Worm (Caenorhabditis elegans): ENCODE results near the gene fbxb-24.

The fbxb-24 gene

DNA sequence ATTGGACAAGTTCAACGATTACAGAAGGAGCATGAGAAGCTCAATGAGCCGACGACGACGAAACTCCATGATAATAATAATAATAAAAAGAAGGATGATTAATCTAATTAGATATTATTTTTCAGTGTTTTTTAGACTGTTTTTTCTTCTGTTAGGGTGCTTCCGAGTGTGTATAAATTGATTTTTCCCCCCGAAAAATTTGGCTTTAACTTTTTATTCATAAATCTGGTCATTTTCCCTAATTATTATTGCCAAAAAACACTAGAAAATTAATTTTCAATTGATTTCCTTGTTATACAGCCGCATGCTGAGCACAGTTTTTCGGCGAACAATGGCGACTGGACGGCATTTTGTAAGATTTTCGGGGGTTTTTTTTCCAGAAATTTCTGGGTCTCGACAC, 14.8 kb downstream of the fbxb-24 start, which contains the start of gene nft-1:
TSS of gene nft-1 (plus strand) at position 301 of the 400 bp plus-strand sequence.
- no peak for TF ChIP-seq nhr-48 (tag; optimal IDR thresholded peaks at IDR 0.05)
- TF ChIP-seq lin-15B (tag; optimal IDR thresholded peaks at IDR 0.05), result no peak
- TF ChIP-seq attf-4 (tag; optimal IDR thresholded peaks at IDR 0.05), result no peak
- TF ChIP-seq tra-1 (GFP tag; IDR thresholded peaks at IDR 0.05), result no peak
- TF ChIP-seq php-3 (GFP tag; IDR thresholded peaks at IDR 0.05), result no peak
- TF ChIP-seq mxl-3 (GFP tag; optimal IDR thresholded peaks at IDR 0.05), result no peak
- no peak for TF ChIP-seq F37D6.2 (tag; optimal IDR thresholded peaks at IDR 0.05)
- no peak for TF ChIP-seq cey-2 (tag; optimal IDR thresholded peaks at IDR 0.05; ENCODE audit: borderline replicate concordance, insufficient read depth)

DNA sequence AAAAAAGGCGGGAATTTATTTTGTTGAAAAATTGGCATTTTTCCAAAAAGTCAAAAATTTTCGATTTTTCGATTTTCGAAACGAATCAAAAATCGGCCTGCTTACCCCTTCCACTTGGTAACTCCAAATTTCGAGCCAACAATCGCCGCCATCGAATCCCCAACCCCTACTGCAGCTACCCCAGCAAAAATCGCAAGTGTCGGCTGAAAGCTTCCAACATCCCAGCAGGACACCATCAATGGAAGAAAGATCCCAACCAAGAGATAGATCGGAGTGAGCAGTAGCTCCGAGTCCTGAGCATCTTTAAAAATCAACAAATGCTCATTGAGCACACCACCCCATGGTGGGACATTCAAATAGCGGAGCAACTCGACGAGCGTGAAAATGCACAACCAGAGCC, 22.1 kb downstream of the fbxb-24 start:
- TF ChIP-seq ama-1 (optimal IDR thresholded peaks at IDR 0.05) (no peak), set-16 (GFP tag; IDR thresholded peaks at IDR 0.05) (0 out of 2 replicates have a peak, but pooled peaks have one; percentile 7), unc-62 (GFP tag; optimal IDR thresholded peaks at IDR 0.05 in 1 of 2) (peak in 1 of 2 experiments; percentile 90), unc-62 (tag; optimal IDR thresholded peaks at IDR 0.05) (no peak), vab-7 (GFP tag; IDR thresholded peaks at IDR 0.05) (no peak)

DNA sequence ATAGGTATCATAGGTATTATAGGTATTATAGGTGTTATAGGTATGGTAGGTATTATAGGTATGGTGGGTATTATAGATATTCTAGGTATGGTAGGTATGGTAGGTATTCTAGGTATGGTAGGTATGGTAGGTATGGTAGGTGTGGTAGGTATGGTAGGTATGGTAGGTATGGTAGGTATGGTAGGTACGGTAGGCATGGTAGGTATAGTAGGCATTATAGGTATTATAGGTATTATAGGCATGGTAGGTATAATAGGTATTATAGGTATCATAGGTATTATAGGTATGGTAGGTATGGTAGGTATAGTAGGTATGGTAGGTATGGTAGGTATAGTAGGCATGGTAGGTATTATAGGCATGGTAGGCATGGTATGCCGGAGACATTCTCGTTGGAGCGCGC, 23.2 kb downstream of the fbxb-24 start:
- TF ChIP-seq php-3 (GFP tag; IDR thresholded peaks at IDR 0.05) (no peak), F44E2.7 (GFP tag; IDR thresholded peaks at IDR 0.05) (no peak), ceh-28 (tag; optimal IDR thresholded peaks at IDR 0.05) (no peak), fos-1 (tag; optimal IDR thresholded peaks at IDR 0.05) (no peak), ztf-7 (tag; optimal IDR thresholded peaks at IDR 0.05) (no peak), zip-11 (GFP tag; IDR thresholded peaks at IDR 0.05) (0 out of 2 replicates have a peak, but pooled peaks have one; percentile 12), nhr-11 (tag; optimal IDR thresholded peaks at IDR 0.05) (no peak), dmd-8 (GFP tag; IDR thresholded peaks at IDR 0.05) (0 out of 2 replicates have a peak, but pooled peaks have one; percentile 14), Y75B8A.6 (GFP tag; IDR thresholded peaks at IDR 0.05) (no peak), T26A8.4 (GFP tag; IDR thresholded peaks at IDR 0.05) (no peak), unc-62 (GFP tag; optimal IDR thresholded peaks at IDR 0.05 in 1 of 2) (peak in 1 of 2 experiments; percentile 90), unc-62 (tag; optimal IDR thresholded peaks at IDR 0.05) (no peak), pqm-1 (tag; optimal IDR thresholded peaks at IDR 0.05) (no peak), daf-12 (tag; optimal IDR thresholded peaks at IDR 0.05) (no peak), dpl-1 (GFP tag; optimal IDR thresholded peaks at IDR 0.05) (no peak), ceh-82 (tag; optimal IDR thresholded peaks at IDR 0.05) (no peak)

DNA sequence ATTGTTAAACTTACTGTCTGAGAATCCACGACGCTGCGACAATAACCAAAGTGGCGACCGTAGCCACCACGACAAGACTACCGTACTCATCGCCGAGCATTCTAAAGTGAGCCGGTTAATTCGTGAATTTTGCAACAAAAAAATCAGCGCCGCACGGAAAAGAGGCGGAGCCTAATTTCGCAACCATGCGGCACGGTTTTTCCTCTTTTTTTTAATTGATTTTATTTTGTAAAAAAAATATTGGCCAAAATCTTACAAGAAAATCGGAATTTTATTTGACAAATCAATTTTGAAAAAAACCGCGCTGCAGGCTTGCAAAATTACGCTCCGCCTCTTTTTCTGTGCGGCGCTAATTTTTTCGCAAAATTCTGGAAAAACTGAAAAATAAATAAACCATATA, 24.8 kb downstream of the fbxb-24 start, which contains the start of gene dolk-1:
TSS of gene dolk-1 (minus strand) at position 101 of the 400 bp plus-strand sequence.
- no peak for TF ChIP-seq Y5F2A.4 (GFP tag; optimal IDR thresholded peaks at IDR 0.05)
- 0 out of 2 replicates have a peak, but pooled peaks have one; percentile 12 for TF ChIP-seq T26A8.4 (GFP tag; IDR thresholded peaks at IDR 0.05)
- TF ChIP-seq Y48G9A.11 (GFP tag; IDR thresholded peaks at IDR 0.05), result no peak
- TF ChIP-seq nhr-102 (tag; optimal IDR thresholded peaks at IDR 0.05), result no peak
- TF ChIP-seq nhr-41 (GFP tag; IDR thresholded peaks at IDR 0.05), result no peak
- TF ChIP-seq pqm-1 (tag; optimal IDR thresholded peaks at IDR 0.05), result no peak
- no peak for TF ChIP-seq nhr-237 (tag; optimal IDR thresholded peaks at IDR 0.05)

DNA sequence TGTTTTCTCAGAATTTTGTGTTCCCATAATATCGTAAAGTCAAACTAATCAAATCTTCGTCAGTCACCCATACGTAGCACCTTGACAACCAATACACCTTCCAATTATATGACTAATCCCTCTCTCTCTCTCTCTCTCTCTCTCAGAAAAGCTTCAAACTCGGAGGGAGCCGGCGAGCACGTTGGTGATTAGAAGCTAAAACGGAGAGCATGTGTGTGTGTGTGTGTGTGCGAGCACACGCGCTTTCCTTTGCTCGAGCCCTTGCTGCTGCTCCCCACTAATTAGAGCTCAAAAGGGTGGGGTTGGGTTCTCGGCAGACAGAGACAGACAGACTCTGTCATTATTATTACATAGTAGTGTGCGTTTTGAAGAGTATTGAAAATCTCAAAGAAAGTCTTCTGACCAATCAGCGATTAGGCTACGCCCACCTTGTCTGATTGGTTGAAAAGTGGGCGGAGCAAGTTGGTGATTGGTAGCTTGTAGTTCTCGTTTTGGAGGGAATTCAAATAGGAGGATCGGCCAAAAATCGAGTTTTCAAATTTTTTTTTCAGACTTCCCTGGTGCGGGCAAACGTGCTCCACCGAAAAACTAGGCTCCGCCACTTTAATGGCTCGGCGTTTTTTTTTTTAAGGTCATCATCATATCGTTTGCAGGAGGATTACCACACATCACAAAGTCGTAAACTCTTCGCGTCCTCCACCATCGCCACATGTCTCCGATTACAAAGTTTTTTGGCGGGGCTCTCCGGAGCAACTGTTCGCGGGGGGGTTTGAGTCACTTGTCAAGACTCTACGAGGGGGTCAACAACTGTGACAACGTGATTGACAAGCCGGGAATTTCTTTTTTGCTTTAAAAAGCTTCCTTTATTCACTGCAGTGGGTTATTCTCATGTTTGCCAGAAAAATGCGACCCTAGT, 26.5 kb downstream of the fbxb-24 start:
- no peak for TF ChIP-seq nhr-28 (tag; optimal IDR thresholded peaks at IDR 0.05)
- no peak for TF ChIP-seq nhr-76 (tag; optimal IDR thresholded peaks at IDR 0.05)
- TF ChIP-seq ceh-32 (tag; optimal IDR thresholded peaks at IDR 0.05; ENCODE audit: poor library complexity), result no peak
- TF ChIP-seq mxl-3 (GFP tag; optimal IDR thresholded peaks at IDR 0.05), result peak; percentile 68
- no peak for TF ChIP-seq mdt-29 (GFP tag; IDR thresholded peaks at IDR 0.05)
- 0 out of 2 replicates have a peak, but pooled peaks have one; percentile 11 for TF ChIP-seq dmd-8 (GFP tag; IDR thresholded peaks at IDR 0.05)
- no peak for TF ChIP-seq Y75B8A.6 (GFP tag; IDR thresholded peaks at IDR 0.05)
- TF ChIP-seq nhr-42 (GFP tag; IDR thresholded peaks at IDR 0.05), result no peak
- TF ChIP-seq fkh-10 (GFP tag; optimal IDR thresholded peaks at IDR 0.05), result no peak
- no peak for TF ChIP-seq fos-1 (tag; optimal IDR thresholded peaks at IDR 0.05)
- no peak for TF ChIP-seq nhr-237 (tag; optimal IDR thresholded peaks at IDR 0.05)
- TF ChIP-seq duxl-1 (tag; optimal IDR thresholded peaks at IDR 0.05; ENCODE audit: poor library complexity), result no peak
- no peak for TF ChIP-seq pqm-1 (tag; optimal IDR thresholded peaks at IDR 0.05)
- no peak for TF ChIP-seq daf-8 (GFP tag; IDR thresholded peaks at IDR 0.05)
- TF ChIP-seq ZK337.2 (GFP tag; IDR thresholded peaks at IDR 0.05), result no peak
- TF ChIP-seq hlh-30 (tag; optimal IDR thresholded peaks at IDR 0.05; ENCODE audit: insufficient read depth), result peak; percentile 29
- no peak for TF ChIP-seq saeg-2 (GFP tag; IDR thresholded peaks at IDR 0.05)

Data from whole organism, L4 larva.